ENCODE assay signal across 4 fruit fly cellular contexts in genomic region chrX:21353541-21353940, dm6.
A peak's percentile ranks its signal among the peaks of the same experiment; 100 is the strongest.
TF ChIP-seq lines count a peak whose summit lies in the region.

No protein-coding gene starts in this region.

- no peak for TF ChIP-seq CTCF in whole organism, embryonic (GFP tag; optimal IDR thresholded peaks at IDR 0.05; lab: Kevin White, UChicago)

TF ChIP-seq in whole organism, adult, 20 proteins besides CTCF, POLR2A, EP300 and RAD21:
- TF ChIP-seq CG1620 (GFP tag; optimal IDR thresholded peaks at IDR 0.05; lab: Kevin White, UChicago) (no peak), ovo (GFP tag; optimal IDR thresholded peaks at IDR 0.05; lab: Kevin White, UChicago) (no peak), CG7101 (tag; optimal IDR thresholded peaks at IDR 0.05; lab: Kevin White, UChicago) (no peak), CG11617 (GFP tag; optimal IDR thresholded peaks at IDR 0.05; lab: Kevin White, UChicago) (no peak), Hr96 (GFP tag; optimal IDR thresholded peaks at IDR 0.05; lab: Kevin White, UChicago) (no peak), cic (GFP tag; optimal IDR thresholded peaks at IDR 0.05; lab: Kevin White, UChicago) (peak; percentile 69), Clk (GFP tag; optimal IDR thresholded peaks at IDR 0.05; lab: Kevin White, UChicago) (no peak), Crg-1 (GFP tag; optimal IDR thresholded peaks at IDR 0.05; lab: Kevin White, UChicago) (no peak)

TF ChIP-seq in whole organism, embryonic, 481 proteins besides CTCF, POLR2A, EP300 and RAD21:
- TF ChIP-seq sug (tag; optimal IDR thresholded peaks at IDR 0.05; lab: Kevin White, UChicago) (peak; percentile 98), exex (tag; optimal IDR thresholded peaks at IDR 0.05; lab: Kevin White, UChicago) (peak; percentile 71), Atf-2 (GFP tag; optimal IDR thresholded peaks at IDR 0.05; lab: Kevin White, UChicago) (no peak), CG12236 (GFP tag; optimal IDR thresholded peaks at IDR 0.05; lab: Kevin White, UChicago) (no peak), CG34376 (GFP tag; optimal IDR thresholded peaks at IDR 0.05; lab: Kevin White, UChicago) (peak; percentile 29), GATAe (GFP tag; conservative IDR thresholded peaks at IDR 0.05; lab: Robert Waterston, UW) (0 out of 2 replicates have a peak, but pooled peaks have one; percentile 21), usp (GFP tag; optimal IDR thresholded peaks at IDR 0.05; lab: Kevin White, UChicago) (no peak)

TF ChIP-seq in whole organism, prepupa, 60 proteins besides CTCF, POLR2A, EP300 and RAD21:
- TF ChIP-seq Blimp-1 (GFP tag; optimal IDR thresholded peaks at IDR 0.05; lab: Kevin White, UChicago) = no peak
- no peak for TF ChIP-seq eg (GFP tag; IDR thresholded peaks at IDR 0.05; lab: Robert Waterston, UW)
- peak; percentile 31 for TF ChIP-seq vri (GFP tag; optimal IDR thresholded peaks at IDR 0.05; lab: Kevin White, UChicago)
- TF ChIP-seq Hr38 (GFP tag; optimal IDR thresholded peaks at IDR 0.05; lab: Kevin White, UChicago) = no peak
- TF ChIP-seq CG8319 (GFP tag; optimal IDR thresholded peaks at IDR 0.05; lab: Kevin White, UChicago) = no peak

TF ChIP-seq in whole organism, wandering third instar larva, 38 proteins besides CTCF, POLR2A, EP300 and RAD21:
- TF ChIP-seq lola (GFP tag; optimal IDR thresholded peaks at IDR 0.05; lab: Kevin White, UChicago) (no peak), usp (GFP tag; optimal IDR thresholded peaks at IDR 0.05; lab: Kevin White, UChicago) (no peak), rgr (GFP tag; optimal IDR thresholded peaks at IDR 0.05; lab: Kevin White, UChicago) (peak; percentile 48), pan (optimal IDR thresholded peaks at IDR 0.05; lab: Kevin White, UChicago) (no peak), br (GFP tag; optimal IDR thresholded peaks at IDR 0.05; lab: Kevin White, UChicago) (no peak), h (GFP tag; optimal IDR thresholded peaks at IDR 0.05; lab: Kevin White, UChicago) (peak; percentile 82), CrebA (GFP tag; optimal IDR thresholded peaks at IDR 0.05; lab: Kevin White, UChicago; ENCODE audit: borderline replicate concordance) (no peak)
